Fruit fly (Drosophila melanogaster): ENCODE measurements around the gene CG17350.

CG17350 gene

DNA sequence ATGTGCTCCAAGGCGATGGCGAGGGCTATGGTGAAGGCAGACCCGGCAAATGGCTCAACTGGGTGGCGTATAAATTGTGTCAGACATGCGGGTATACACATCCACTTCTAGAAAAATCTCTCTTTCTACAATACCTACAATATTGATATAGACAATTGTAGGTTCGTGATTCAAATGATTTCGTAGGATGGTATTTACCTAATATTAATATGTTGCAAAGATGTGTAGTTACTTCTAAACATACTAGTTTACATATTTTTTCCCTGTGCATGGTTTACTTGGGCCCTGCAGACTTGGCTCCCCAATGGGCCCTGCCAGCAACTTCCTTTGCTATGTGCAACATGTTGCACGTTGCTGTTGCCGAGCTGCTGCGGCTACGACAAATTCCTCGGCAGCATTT lies 38.7 kb upstream of the CG17350 start (continued):
- TF ChIP-seq Asciz (GFP tag; optimal IDR thresholded peaks at IDR 0.05) (peak; percentile 27), unpg (GFP tag; optimal IDR thresholded peaks at IDR 0.05) (peak; percentile 68), esg (GFP tag; conservative IDR thresholded peaks at IDR 0.05) (0 out of 2 replicates have a peak, but pooled peaks have one; percentile 13), row (GFP tag; IDR thresholded peaks at IDR 0.05) (peak; percentile 49; the same call in 2 of the 3 replicates), nerfin-1 (tag; optimal IDR thresholded peaks at IDR 0.05) (peak; percentile 31), CG2712 (tag; optimal IDR thresholded peaks at IDR 0.05) (peak; percentile 76), Bdp1 (GFP tag; optimal IDR thresholded peaks at IDR 0.05) (peak; percentile 5), Fer3 (tag; optimal IDR thresholded peaks at IDR 0.05) (peak; percentile 9), Sin3A (optimal IDR thresholded peaks at IDR 0.05) (no peak), BEAF-32 (GFP tag; optimal IDR thresholded peaks at IDR 0.05) (no peak), psq (GFP tag; optimal IDR thresholded peaks at IDR 0.05) (no peak), knrl (GFP tag; IDR thresholded peaks at IDR 0.05; ENCODE audit: partially characterized antibody) (no peak), CG13296 (GFP tag; optimal IDR thresholded peaks at IDR 0.05) (no peak), tup (GFP tag; optimal IDR thresholded peaks at IDR 0.05) (no peak), Nf-YC (tag; optimal IDR thresholded peaks at IDR 0.05) (no peak), CG8388 (GFP tag; optimal IDR thresholded peaks at IDR 0.05) (peak; percentile 69), CG17328 (GFP tag; IDR thresholded peaks at IDR 0.05) (peak; percentile 66), ase (GFP tag; IDR thresholded peaks at IDR 0.05) (no peak), pnt (GFP tag; optimal IDR thresholded peaks at IDR 0.05) (peak; percentile 32), exex (tag; optimal IDR thresholded peaks at IDR 0.05) (no peak), CG7987 (GFP tag; optimal IDR thresholded peaks at IDR 0.05) (no peak), CG3407 (GFP tag; optimal IDR thresholded peaks at IDR 0.05) (peak; percentile 41), CG1602 (GFP tag; optimal IDR thresholded peaks at IDR 0.05) (peak; percentile 33), CG17802 (tag; optimal IDR thresholded peaks at IDR 0.05) (no peak), bbx (GFP tag; IDR thresholded peaks at IDR 0.05; ENCODE audit: partially characterized antibody) (no peak), gcm (GFP tag; optimal IDR thresholded peaks at IDR 0.05) (peak; percentile 94), twi (tag; optimal IDR thresholded peaks at IDR 0.05) (peak; percentile 28), CG12299 (tag; optimal IDR thresholded peaks at IDR 0.05) (no peak), CG12236 (GFP tag; optimal IDR thresholded peaks at IDR 0.05) (peak; percentile 25), CG10321 (GFP tag; IDR thresholded peaks at IDR 0.05) (no peak), CG17186 (GFP tag; optimal IDR thresholded peaks at IDR 0.05) (no peak), CG10959 (GFP tag; IDR thresholded peaks at IDR 0.05) (peak; percentile 50; the same call in 1 of the 2 replicates), lab (GFP tag; optimal IDR thresholded peaks at IDR 0.05) (peak; percentile 3), CG16815 (GFP tag; optimal IDR thresholded peaks at IDR 0.05) (peak; percentile 53), D19B (GFP tag; optimal IDR thresholded peaks at IDR 0.05) (no peak), shn (GFP tag; optimal IDR thresholded peaks at IDR 0.05) (no peak), Kr (GFP tag; optimal IDR thresholded peaks at IDR 0.05) (no peak), toy (GFP tag; IDR thresholded peaks at IDR 0.05) (no peak), Dfd (GFP tag; optimal IDR thresholded peaks at IDR 0.05) (no peak), Taf1 (GFP tag; IDR thresholded peaks at IDR 0.05) (no peak), CG2202 (tag; optimal IDR thresholded peaks at IDR 0.05) (peak; percentile 51), sc (optimal IDR thresholded peaks at IDR 0.05) (no peak), sc (GFP tag; optimal IDR thresholded peaks at IDR 0.05) (peak; percentile 53), CG17912 (GFP tag; optimal IDR thresholded peaks at IDR 0.05) (no peak), CG4707 (GFP tag; optimal IDR thresholded peaks at IDR 0.05) (peak; percentile 7), CG9437 (GFP tag; optimal IDR thresholded peaks at IDR 0.05) (no peak), CG18262 (tag; optimal IDR thresholded peaks at IDR 0.05) (peak; percentile 76), cg (GFP tag; optimal IDR thresholded peaks at IDR 0.05) (no peak), vnd (GFP tag; IDR thresholded peaks at IDR 0.05; ENCODE audit: partially characterized antibody) (no peak), H15 (GFP tag; IDR thresholded peaks at IDR 0.05) (peak; percentile 52; the same call in 1 of the 3 replicates), BtbVII (GFP tag; optimal IDR thresholded peaks at IDR 0.05) (no peak)
